Fruit fly (Drosophila melanogaster) whole organism, embryonic: ENCODE measurements around the gene Sfp87B.

ENCODE experiments used
- B-H1 ChIP-seq: fragments of 200-800 bp; sonication (Bioruptor generic); IDR thresholded peaks from 3 replicates; pipeline ENCODE4 v1.3.6; 2022; ENCODE audit warnings: missing biosample characterization, missing genetic modification characterization
- CG1024 ChIP-seq: fragments of 200-800 bp; sonication (Bioruptor generic); IDR thresholded peaks from 2 replicates; pipeline ENCODE4 v1.3.6; 2022; ENCODE audit warnings: missing biosample characterization, missing genetic modification characterization
- CG10565 ChIP-seq: fragments of 200-800 bp; sonication (Bioruptor generic); optimal IDR thresholded peaks from 3 replicates; lab custom pipeline; 2016; ENCODE audit warnings: missing biosample characterization, mild to moderate bottlenecking, missing genetic modification characterization
- CG10959 ChIP-seq: fragments of 200-800 bp; sonication (Bioruptor generic); IDR thresholded peaks from 2 replicates; pipeline ENCODE4 v1.3.6; 2022; ENCODE audit warnings: missing biosample characterization, missing genetic modification characterization
- CG11093 ChIP-seq: fragments of 200-800 bp; sonication (Bioruptor generic); IDR thresholded peaks from 3 replicates; pipeline ENCODE4 v1.3.6; 2022; ENCODE audit warnings: missing biosample characterization, missing genetic modification characterization
- CG11456 ChIP-seq: fragments of 200-800 bp; sonication (Bioruptor generic); IDR thresholded peaks from 3 replicates; pipeline ENCODE4 v1.3.6; 2022; ENCODE audit warnings: missing biosample characterization, missing genetic modification characterization
- CG12744 ChIP-seq: fragments of 200-800 bp; sonication (Bioruptor generic); optimal IDR thresholded peaks from 2 replicates; lab custom pipeline; 2016; ENCODE audit warnings: missing biosample characterization, missing genetic modification characterization
- CG14441 ChIP-seq: fragments of 200-800 bp; sonication (Bioruptor generic); IDR thresholded peaks from 2 replicates; pipeline ENCODE4 v1.3.6; 2022; ENCODE audit warnings: missing biosample characterization, missing genetic modification characterization
- CG15601 ChIP-seq: fragments of 200-800 bp; sonication (Bioruptor generic); optimal IDR thresholded peaks from 3 replicates; lab custom pipeline; 2019; ENCODE audit warnings: missing biosample characterization, mild to moderate bottlenecking, missing genetic modification characterization, moderate library complexity
- CG1603 ChIP-seq: fragments of 200-800 bp; sonication (Bioruptor generic); optimal IDR thresholded peaks from 2 replicates; lab custom pipeline; 2019; ENCODE audit warnings: missing biosample characterization, mild to moderate bottlenecking, missing genetic modification characterization, moderate library complexity
- CG17612 ChIP-seq: fragments of 200-800 bp; sonication (Bioruptor generic); IDR thresholded peaks from 2 replicates; pipeline ENCODE4 v1.3.6; 2022; ENCODE audit warnings: missing biosample characterization, missing genetic modification characterization
- CG30431 ChIP-seq: fragments of 200-800 bp; sonication (Bioruptor generic); optimal IDR thresholded peaks from 2 replicates; lab custom pipeline; 2017; ENCODE audit warnings: missing biosample characterization, missing genetic modification characterization
- CG3065 ChIP-seq: fragments of 200-800 bp; sonication (Bioruptor generic); optimal IDR thresholded peaks from 2 replicates; lab custom pipeline; 2016; ENCODE audit warnings: missing biosample characterization, missing genetic modification characterization
- CG3847 ChIP-seq: fragments of 200-800 bp; sonication (Bioruptor generic); IDR thresholded peaks from 2 replicates; pipeline ENCODE4 v1.3.6; 2022; ENCODE audit warnings: missing biosample characterization, missing genetic modification characterization
- CG4282 ChIP-seq: fragments of 200-800 bp; sonication (Bioruptor generic); optimal IDR thresholded peaks from 2 replicates; lab custom pipeline; 2016; ENCODE audit warnings: missing biosample characterization, missing genetic modification characterization
- CG4617 ChIP-seq: fragments of 200-800 bp; sonication (Bioruptor generic); optimal IDR thresholded peaks from 3 replicates; lab custom pipeline; 2016; ENCODE audit warnings: missing biosample characterization, missing genetic modification characterization, borderline replicate concordance
- CG4854 ChIP-seq: fragments of 200-800 bp; sonication (Bioruptor generic); optimal IDR thresholded peaks from 2 replicates; lab custom pipeline; 2016; ENCODE audit warnings: missing biosample characterization, missing genetic modification characterization, inconsistent platforms
- CG7987 ChIP-seq: fragments of 200-800 bp; sonication (Bioruptor generic); optimal IDR thresholded peaks from 2 replicates; lab custom pipeline; 2018; ENCODE audit warnings: missing biosample characterization, mild to moderate bottlenecking, missing genetic modification characterization, moderate library complexity
- CG9437 ChIP-seq: fragments of 200-800 bp; sonication (Bioruptor generic); optimal IDR thresholded peaks from 2 replicates; lab custom pipeline; 2018; ENCODE audit warnings: missing biosample characterization, mild to moderate bottlenecking, missing genetic modification characterization
- CG9609 ChIP-seq: fragments of 200-800 bp; sonication (Bioruptor generic); optimal IDR thresholded peaks from 3 replicates; lab custom pipeline; 2016; ENCODE audit warnings: missing biosample characterization, missing genetic modification characterization
- CG9727 ChIP-seq: fragments of 200-800 bp; sonication (Bioruptor generic); optimal IDR thresholded peaks from 3 replicates; lab custom pipeline; 2017; ENCODE audit warnings: missing biosample characterization, mild to moderate bottlenecking, missing genetic modification characterization
- CrebB ChIP-seq: fragments of 200-800 bp; sonication (Bioruptor generic); optimal IDR thresholded peaks from 3 replicates; lab custom pipeline; 2018; ENCODE audit warnings: missing biosample characterization, mild to moderate bottlenecking, missing genetic modification characterization
- Deaf1 ChIP-seq: fragments of 200-800 bp; optimal IDR thresholded peaks from 3 replicates; lab custom pipeline; 2019; ENCODE audit warnings: missing biosample characterization, mild to moderate bottlenecking, missing genetic modification characterization, moderate library complexity
- Eip74EF ChIP-seq, 2 experiments: fragments of 200-800 bp in 1 of 2; fragments of >200 bp in 1 of 2; sonication (Bioruptor generic) in 1 of 2; optimal IDR thresholded peaks; 2 replicates each; lab custom pipeline; 2017 to 2019; ENCODE audit warnings: missing biosample characterization in 2 of 2, missing genetic modification characterization in 2 of 2, mild to moderate bottlenecking in 1 of 2, moderate library complexity in 1 of 2
- GATAe ChIP-seq: fragments of 200-800 bp; sonication (Bioruptor generic); conservative IDR thresholded peaks from 2 replicates; pipeline ENCODE4 v1.3.6; 2022; ENCODE audit warnings: missing biosample characterization, missing genetic modification characterization
- H15 ChIP-seq: fragments of 200-800 bp; sonication (Bioruptor generic); IDR thresholded peaks from 3 replicates; pipeline ENCODE4 v1.3.6; 2022; ENCODE audit warnings: missing biosample characterization, missing genetic modification characterization
- Hmx ChIP-seq: fragments of 200-800 bp; sonication (Bioruptor generic); optimal IDR thresholded peaks from 2 replicates; lab custom pipeline; 2016; ENCODE audit warnings: missing biosample characterization, missing genetic modification characterization
- Hr39 ChIP-seq: fragments of >200 bp; optimal IDR thresholded peaks from 2 replicates; lab custom pipeline; 2017
- MTF-1 ChIP-seq: fragments of 200-800 bp; sonication (Bioruptor generic); optimal IDR thresholded peaks from 2 replicates; lab custom pipeline; 2018; ENCODE audit warnings: missing biosample characterization, mild to moderate bottlenecking, missing genetic modification characterization, borderline replicate concordance
- Nf-YB ChIP-seq: fragments of 200-800 bp; sonication (Bioruptor generic); optimal IDR thresholded peaks from 3 replicates; lab custom pipeline; 2019; ENCODE audit warnings: missing biosample characterization, mild to moderate bottlenecking, missing genetic modification characterization, moderate library complexity
- Pdp1 ChIP-seq, 2 experiments: fragments of 200-800 bp; sonication (Bioruptor generic); optimal IDR thresholded peaks; 3 replicates each; lab custom pipeline; 2016; ENCODE audit warnings: missing biosample characterization in 2 of 2, missing genetic modification characterization in 2 of 2, mild to moderate bottlenecking in 1 of 2, moderate library complexity in 1 of 2
- al ChIP-seq: fragments of 200-800 bp; sonication (Bioruptor generic); IDR thresholded peaks from 2 replicates; pipeline ENCODE4 v1.3.6; 2022; ENCODE audit warnings: missing biosample characterization, missing genetic modification characterization
- bcd ChIP-seq: fragments of 200-800 bp; sonication (Bioruptor generic); optimal IDR thresholded peaks from 2 replicates; lab custom pipeline; 2017; ENCODE audit warnings: missing biosample characterization, mild to moderate bottlenecking, missing genetic modification characterization
- bsh ChIP-seq, 2 experiments: fragments of 200-800 bp; sonication (Bioruptor generic); optimal IDR thresholded peaks; 2 replicates each; lab custom pipeline; 2017 to 2018; ENCODE audit warnings: mild to moderate bottlenecking in 2 of 2, missing biosample characterization in 2 of 2, missing genetic modification characterization in 2 of 2, moderate library complexity in 1 of 2
- cad ChIP-seq: fragments of >200 bp; optimal IDR thresholded peaks from 2 replicates; lab custom pipeline; 2017; ENCODE audit warnings: missing biosample characterization, missing genetic modification characterization
- cas ChIP-seq: fragments of 200-800 bp; sonication (Bioruptor generic); IDR thresholded peaks from 2 replicates; pipeline ENCODE4 v1.3.6; 2022; ENCODE audit warnings: missing biosample characterization, missing genetic modification characterization
- crol ChIP-seq: fragments of 200-800 bp; sonication (Bioruptor generic); IDR thresholded peaks from 2 replicates; pipeline ENCODE4 v1.3.6; 2022; ENCODE audit warnings: missing biosample characterization, missing genetic modification characterization
- gce ChIP-seq: fragments of 200-800 bp; sonication (Bioruptor generic); IDR thresholded peaks from 3 replicates; pipeline ENCODE4 v1.3.6; 2022; ENCODE audit warnings: missing biosample characterization, missing genetic modification characterization
- jigr1 ChIP-seq: fragments of 200-800 bp; sonication (Bioruptor generic); IDR thresholded peaks from 3 replicates; pipeline ENCODE4 v1.3.6; 2022; ENCODE audit warnings: missing biosample characterization, missing genetic modification characterization
- knrl ChIP-seq: fragments of 200-800 bp; sonication (Bioruptor generic); IDR thresholded peaks from 3 replicates; pipeline ENCODE4 v1.3.6; 2022; ENCODE audit warnings: missing biosample characterization, missing genetic modification characterization; ENCODE audit not compliant: partially characterized antibody
- nerfin-1 ChIP-seq: fragments of 200-800 bp; sonication (Bioruptor generic); optimal IDR thresholded peaks from 3 replicates; lab custom pipeline; 2019; ENCODE audit warnings: missing biosample characterization, mild to moderate bottlenecking, missing genetic modification characterization, moderate library complexity
- pros ChIP-seq: fragments of 200-800 bp; sonication (Bioruptor generic); optimal IDR thresholded peaks from 3 replicates; lab custom pipeline; 2019; ENCODE audit warnings: missing biosample characterization, mild to moderate bottlenecking, missing genetic modification characterization, moderate library complexity
- pum ChIP-seq: fragments of 200-800 bp; sonication (Bioruptor generic); optimal IDR thresholded peaks from 2 replicates; lab custom pipeline; 2016; ENCODE audit warnings: missing biosample characterization, missing genetic modification characterization
- row ChIP-seq: fragments of 200-800 bp; sonication (Bioruptor generic); IDR thresholded peaks from 3 replicates; pipeline ENCODE4 v1.3.6; 2022; ENCODE audit warnings: missing biosample characterization, missing genetic modification characterization
- seq ChIP-seq: fragments of 200-800 bp; sonication (Bioruptor generic); IDR thresholded peaks from 2 replicates; pipeline ENCODE4 v1.3.6; 2022; ENCODE audit warnings: missing biosample characterization, missing genetic modification characterization
- shn ChIP-seq: fragments of 200-800 bp; sonication (Bioruptor generic); optimal IDR thresholded peaks from 3 replicates; lab custom pipeline; 2016; ENCODE audit warnings: missing biosample characterization, missing genetic modification characterization
- sima ChIP-seq: fragments of 200-800 bp; sonication (Bioruptor generic); optimal IDR thresholded peaks from 2 replicates; lab custom pipeline; 2016; ENCODE audit warnings: missing biosample characterization, missing genetic modification characterization
- so ChIP-seq: fragments of 200-800 bp; sonication (Bioruptor generic); IDR thresholded peaks from 3 replicates; pipeline ENCODE4 v1.3.6; 2022; ENCODE audit warnings: missing biosample characterization, missing genetic modification characterization
- sob ChIP-seq: fragments of 200-800 bp; sonication (Bioruptor generic); IDR thresholded peaks from 2 replicates; pipeline ENCODE4 v1.3.6; 2022; ENCODE audit warnings: missing biosample characterization, missing genetic modification characterization
- zen ChIP-seq: fragments of 200-800 bp; sonication (Bioruptor generic); optimal IDR thresholded peaks from 3 replicates; lab custom pipeline; 2018; ENCODE audit warnings: missing biosample characterization, mild to moderate bottlenecking, missing genetic modification characterization, moderate library complexity
- zen2 ChIP-seq: fragments of 200-800 bp; sonication (Bioruptor generic); IDR thresholded peaks from 3 replicates; pipeline ENCODE4 v1.3.6; 2022; ENCODE audit warnings: missing biosample characterization, missing genetic modification characterization; ENCODE audit not compliant: partially characterized antibody

Sfp87B gene

DNA sequence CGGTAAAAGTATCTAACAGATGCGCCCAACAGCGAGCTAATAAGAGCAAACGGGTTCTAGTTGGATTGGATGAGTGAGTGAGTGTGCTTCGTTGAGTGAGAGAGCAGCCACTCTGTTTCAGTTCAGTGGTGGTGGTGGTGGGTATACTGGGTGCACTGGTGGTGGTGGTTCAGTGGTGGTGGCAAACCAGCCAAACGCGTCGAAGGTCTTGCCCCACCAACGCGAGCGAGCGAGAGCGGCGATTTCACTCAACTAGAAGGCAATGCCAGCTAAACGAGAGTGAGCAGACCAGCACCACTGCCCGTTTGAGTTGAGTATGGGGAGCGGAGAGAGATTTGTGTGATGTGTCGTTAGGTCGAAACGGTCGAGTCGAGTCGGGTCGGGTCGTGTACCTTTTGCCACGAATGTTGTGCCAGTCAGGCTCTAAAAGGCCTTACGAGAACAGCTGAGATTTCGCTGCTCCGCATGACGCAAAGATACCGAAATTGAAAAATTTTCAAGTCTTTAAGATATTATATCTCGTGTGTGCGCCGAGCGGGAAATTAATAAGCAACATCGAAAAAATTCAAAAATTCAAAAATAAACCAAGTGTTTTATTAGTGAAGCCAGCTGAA lies 7.9 kb downstream of the Sfp87B start (continued):
- TF ChIP-seq CG9727 (GFP tag; lab: Kevin White, UChicago) (no peak), CG10565 (GFP tag; lab: Kevin White, UChicago) (no peak), CG30431 (GFP tag; lab: Kevin White, UChicago) (no peak), GATAe (GFP tag; lab: Robert Waterston, UW) (no peak), CG11456 (GFP tag; lab: Robert Waterston, UW) (no peak), CG14441 (GFP tag; lab: Robert Waterston, UW) (no peak), CG1603 (no peak), zen (tag; lab: Kevin White, UChicago) (no peak), Eip74EF (GFP tag; optimal IDR thresholded peaks at IDR 0.05; lab: Kevin White, UChicago) (no peak), gce (no peak; the same call in 2 of the 3 replicates), jigr1 (GFP tag; lab: Robert Waterston, UW) (no peak), row (GFP tag; lab: Robert Waterston, UW) (no peak), H15 (GFP tag; lab: Robert Waterston, UW) (no peak), Hr39 (lab: Kevin White, UChicago) (no peak), CG17612 (GFP tag; lab: Robert Waterston, UW) (no peak), sima (GFP tag; lab: Kevin White, UChicago) (no peak), cas (GFP tag; lab: Robert Waterston, UW) (no peak), CG4854 (GFP tag; lab: Kevin White, UChicago) (no peak), crol (GFP tag; lab: Robert Waterston, UW) (peak; percentile 84), al (GFP tag; lab: Robert Waterston, UW) (no peak), pros (GFP tag; lab: Kevin White, UChicago) (peak; percentile 1), knrl (GFP tag; lab: Robert Waterston, UW) (peak; percentile 44; the same call in 2 of the 3 replicates), CG4282 (GFP tag; lab: Kevin White, UChicago) (no peak), CG1024 (GFP tag; lab: Robert Waterston, UW) (no peak), Pdp1 (GFP tag; optimal IDR thresholded peaks at IDR 0.05; lab: Kevin White, UChicago) (no peak), CG15601 (no peak), CG7987 (GFP tag; lab: Kevin White, UChicago) (no peak), CG9609 (GFP tag; lab: Kevin White, UChicago) (no peak), CG3847 (no peak), bcd (GFP tag; lab: Kevin White, UChicago) (no peak), B-H1 (GFP tag; lab: Robert Waterston, UW) (no peak), nerfin-1 (tag; lab: Kevin White, UChicago) (no peak), Deaf1 (peak; percentile 96), shn (GFP tag; lab: Kevin White, UChicago) (no peak), so (GFP tag; lab: Robert Waterston, UW) (no peak), CrebB (tag; lab: Kevin White, UChicago) (no peak), bsh (GFP tag; optimal IDR thresholded peaks at IDR 0.05; lab: Kevin White, UChicago) (no peak), Hmx (GFP tag; lab: Kevin White, UChicago) (no peak), pum (GFP tag; lab: Kevin White, UChicago) (no peak), CG10959 (no peak), sob (GFP tag; lab: Robert Waterston, UW) (peak; percentile 42; the same call in 1 of the 2 replicates), CG3065 (GFP tag; lab: Kevin White, UChicago) (no peak), CG4617 (GFP tag; lab: Kevin White, UChicago) (no peak), CG12744 (GFP tag; lab: Kevin White, UChicago) (no peak), cad (GFP tag; lab: Kevin White, UChicago) (no peak), MTF-1 (GFP tag; lab: Kevin White, UChicago) (no peak), CG9437 (GFP tag; lab: Kevin White, UChicago) (no peak), zen2 (GFP tag; lab: Robert Waterston, UW) (peak; percentile 46; the same call in 1 of the 3 replicates), seq (GFP tag; lab: Robert Waterston, UW) (peak; percentile 94), Nf-YB (GFP tag; lab: Kevin White, UChicago) (peak; percentile 99), CG11093 (no peak)
